Fruit fly (Drosophila melanogaster): ENCODE measurements around the gene Vm34Ca.

The Vm34Ca gene

DNA sequence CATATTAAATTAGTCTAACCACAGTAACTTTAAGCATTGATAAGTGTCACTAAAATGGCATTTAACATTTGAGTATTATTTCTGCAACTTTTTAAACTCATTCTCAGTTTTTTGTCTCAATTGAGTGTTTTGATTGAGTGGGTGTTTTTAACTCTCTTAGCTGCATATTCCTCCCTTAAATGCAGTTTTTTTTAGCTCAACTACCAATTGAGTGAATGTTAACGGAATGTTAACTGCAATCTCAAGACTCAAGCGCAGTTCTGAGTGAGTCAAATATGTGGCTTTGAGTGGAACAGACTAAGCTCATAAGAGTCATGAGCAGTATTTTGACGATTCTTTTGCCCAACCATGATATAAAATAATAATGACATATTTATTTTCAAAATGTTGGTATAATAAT is 48.5 kb downstream of the Vm34Ca start:
- TF ChIP-seq Jra (GFP tag; optimal IDR thresholded peaks at IDR 0.05) (no peak), usp (GFP tag; optimal IDR thresholded peaks at IDR 0.05) (no peak), dmrt93B (GFP tag; optimal IDR thresholded peaks at IDR 0.05) (no peak), Hnf4 (GFP tag; optimal IDR thresholded peaks at IDR 0.05) (no peak), lola (GFP tag; optimal IDR thresholded peaks at IDR 0.05) (no peak), Myc (optimal IDR thresholded peaks at IDR 0.05) (no peak), fru (GFP tag; optimal IDR thresholded peaks at IDR 0.05) (no peak)

DNA sequence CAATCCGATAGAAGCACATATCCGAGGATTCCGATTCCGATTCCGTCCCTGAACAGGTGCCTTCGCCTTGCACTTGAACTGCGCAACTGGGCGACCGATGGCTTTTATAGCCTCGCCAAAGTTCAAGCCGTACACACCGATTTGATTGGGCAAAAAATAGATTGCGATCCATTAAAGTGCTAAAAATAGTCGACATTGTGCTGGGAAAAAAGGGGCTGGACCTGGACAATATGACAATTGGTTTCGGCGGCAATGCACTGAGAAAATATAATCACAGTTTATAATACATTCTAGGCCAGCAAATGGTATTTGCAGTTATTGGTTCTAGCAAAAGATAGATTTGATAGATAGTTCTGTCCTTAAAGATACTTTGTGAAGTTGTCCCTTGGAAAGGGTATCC is 50.0 kb downstream of the Vm34Ca start, which contains the start of gene CG9377:
CG9377 (minus strand) TSS at position 101 of the 400 bp plus-strand sequence.
- TF ChIP-seq rgr (GFP tag; optimal IDR thresholded peaks at IDR 0.05), result no peak
- TF ChIP-seq N (GFP tag; optimal IDR thresholded peaks at IDR 0.05), result no peak
- TF ChIP-seq CrebA (GFP tag; optimal IDR thresholded peaks at IDR 0.05; ENCODE audit: borderline replicate concordance), result no peak
- TF ChIP-seq jim (GFP tag; optimal IDR thresholded peaks at IDR 0.05), result no peak
- no peak for TF ChIP-seq Hnf4 (GFP tag; optimal IDR thresholded peaks at IDR 0.05)
- no peak for TF ChIP-seq woc (GFP tag; optimal IDR thresholded peaks at IDR 0.05)
- no peak for TF ChIP-seq foxo (GFP tag; optimal IDR thresholded peaks at IDR 0.05)
- TF ChIP-seq OdsH (GFP tag; optimal IDR thresholded peaks at IDR 0.05), result no peak
- TF ChIP-seq dsf (GFP tag; optimal IDR thresholded peaks at IDR 0.05; ENCODE audit: borderline replicate concordance), result no peak
- TF ChIP-seq usp (GFP tag; optimal IDR thresholded peaks at IDR 0.05), result no peak
- no peak for TF ChIP-seq psq (GFP tag; optimal IDR thresholded peaks at IDR 0.05)
- TF ChIP-seq Mio (GFP tag; optimal IDR thresholded peaks at IDR 0.05), result no peak
- TF ChIP-seq CG9705 (GFP tag; optimal IDR thresholded peaks at IDR 0.05), result no peak
- TF ChIP-seq ey (GFP tag; optimal IDR thresholded peaks at IDR 0.05), result no peak
- TF ChIP-seq Abd-B (GFP tag; optimal IDR thresholded peaks at IDR 0.05), result no peak
- no peak for TF ChIP-seq CG32264 (GFP tag; optimal IDR thresholded peaks at IDR 0.05)
- no peak for TF ChIP-seq dmrt93B (GFP tag; optimal IDR thresholded peaks at IDR 0.05)
- TF ChIP-seq Dif (GFP tag; optimal IDR thresholded peaks at IDR 0.05; ENCODE audit: partially characterized antibody), result no peak
- no peak for TF ChIP-seq Jra (GFP tag; optimal IDR thresholded peaks at IDR 0.05)
- no peak for TF ChIP-seq Rel (GFP tag; optimal IDR thresholded peaks at IDR 0.05)
- no peak for TF ChIP-seq Rel (tag; optimal IDR thresholded peaks at IDR 0.05)

All from whole organism, wandering third instar larva.